Worm (Caenorhabditis elegans) whole organism, L1 larva: Measurements from ENCODE around the gene C30G7.2.

Experiments used
- C04F5.9 ChIP-seq: sonication (generic microtip); optimal IDR thresholded peaks from 2 replicates; lab custom pipeline; 2016; ENCODE audit warnings: missing genetic modification characterization, missing compliant biosample characterization
- C16A3.4 ChIP-seq: fragments of 150-350 bp; optimal IDR thresholded peaks from 2 replicates; lab custom pipeline; 2014; ENCODE audit warnings: missing biosample characterization, missing genetic modification characterization
- aly-2 ChIP-seq: fragments of 150-350 bp; optimal IDR thresholded peaks from 2 replicates; lab custom pipeline; 2014; ENCODE audit warnings: missing biosample characterization, missing genetic modification characterization
- ceh-63 ChIP-seq: fragments of 200-800 bp; sonication (Bioruptor generic); optimal IDR thresholded peaks from 2 replicates; lab custom pipeline; 2018; ENCODE audit warnings: mild to moderate bottlenecking, missing genetic modification characterization, missing compliant biosample characterization
- ceh-8 ChIP-seq: fragments of 200-800 bp; sonication (Bioruptor generic); optimal IDR thresholded peaks from 2 replicates; lab custom pipeline; 2018; ENCODE audit warnings: mild to moderate bottlenecking, missing genetic modification characterization, moderate library complexity, missing compliant biosample characterization
- ceh-88 ChIP-seq: fragments of 200-800 bp; sonication (Bioruptor generic); IDR thresholded peaks from 2 replicates; pipeline ENCODE4 v1.3.6; 2022; ENCODE audit warnings: missing genetic modification characterization, missing compliant biosample characterization
- dpl-1 ChIP-seq, 3 experiments: fragments of 150-350 bp in 2 of 3; sonication (generic microtip) in 1 of 3; optimal IDR thresholded peaks; 2 replicates each; lab custom pipeline; 2014 to 2017; ENCODE audit warnings: missing biosample characterization in 3 of 3, missing genetic modification characterization in 3 of 3, missing genetic modification reagents in 3 of 3
- dsc-1 ChIP-seq: sonication (generic microtip); optimal IDR thresholded peaks from 2 replicates; lab custom pipeline; 2016; ENCODE audit warnings: mild to moderate bottlenecking, missing genetic modification characterization, missing compliant biosample characterization
- efl-1 ChIP-seq, 4 experiments: fragments of 150-350 bp; optimal IDR thresholded peaks in 3 of 4; peaks in 1 of 4; 1 replicate in 1 of 4; 2 replicates in 3 of 4; lab custom pipeline; 2014; ENCODE audit warnings: missing biosample characterization in 2 of 4, missing genetic modification characterization in 2 of 4, missing genetic modification reagents in 2 of 4
- efl-3 ChIP-seq: fragments of 200-800 bp; sonication (Bioruptor generic); optimal IDR thresholded peaks from 2 replicates; lab custom pipeline; 2018; ENCODE audit warnings: mild to moderate bottlenecking, missing genetic modification characterization, missing compliant biosample characterization
- fkh-4 ChIP-seq: sonication (generic microtip); optimal IDR thresholded peaks from 2 replicates; lab custom pipeline; 2016; ENCODE audit warnings: missing compliant biosample characterization, missing genetic modification characterization, borderline replicate concordance
- fkh-8 ChIP-seq: sonication (generic microtip); optimal IDR thresholded peaks from 2 replicates; lab custom pipeline; 2016; ENCODE audit warnings: mild to moderate bottlenecking, missing genetic modification characterization, missing compliant biosample characterization
- grh-1 ChIP-seq: fragments of 200-800 bp; sonication (Bioruptor generic); IDR thresholded peaks from 2 replicates; pipeline ENCODE4 v1.3.6; 2022; ENCODE audit warnings: missing genetic modification reagents, missing genetic modification characterization, missing compliant biosample characterization
- hlh-17 ChIP-seq: fragments of 200-800 bp; sonication (Bioruptor generic); optimal IDR thresholded peaks from 2 replicates; lab custom pipeline; 2018; ENCODE audit warnings: missing genetic modification characterization, mild to moderate bottlenecking, missing compliant biosample characterization, moderate library complexity, borderline replicate concordance
- jun-1 ChIP-seq: fragments of 150-350 bp; optimal IDR thresholded peaks from 2 replicates; lab custom pipeline; 2014; ENCODE audit warnings: missing biosample characterization, missing genetic modification reagents, missing genetic modification characterization
- lin-14 ChIP-seq: fragments of 200-800 bp; sonication (Bioruptor generic); optimal IDR thresholded peaks from 2 replicates; lab custom pipeline; 2018; ENCODE audit warnings: mild to moderate bottlenecking, missing genetic modification characterization, moderate library complexity, missing compliant biosample characterization
- lin-39 ChIP-seq: fragments of 150-350 bp; optimal IDR thresholded peaks from 2 replicates; lab custom pipeline; 2014; ENCODE audit warnings: missing biosample characterization, missing genetic modification reagents, missing genetic modification characterization
- lsy-2 ChIP-seq, 2 experiments: fragments of 150-350 bp; optimal IDR thresholded peaks; 2 replicates each; lab custom pipeline; 2014; ENCODE audit warnings: missing biosample characterization in 2 of 2, missing genetic modification characterization in 2 of 2
- mab-9 ChIP-seq: fragments of 200-800 bp; sonication (Bioruptor generic); IDR thresholded peaks from 2 replicates; pipeline ENCODE4 v1.3.6; 2022; ENCODE audit warnings: missing genetic modification reagents, missing genetic modification characterization, missing compliant biosample characterization
- mep-1 ChIP-seq: fragments of 150-350 bp; optimal IDR thresholded peaks from 2 replicates; lab custom pipeline; 2014; ENCODE audit warnings: missing biosample characterization, missing genetic modification characterization
- nhr-12 ChIP-seq: sonication (generic microtip); optimal IDR thresholded peaks from 2 replicates; lab custom pipeline; 2017; ENCODE audit warnings: missing biosample characterization, missing genetic modification characterization
- nhr-28 ChIP-seq: fragments of 150-350 bp; optimal IDR thresholded peaks from 2 replicates; lab custom pipeline; 2014; ENCODE audit warnings: missing biosample characterization, missing genetic modification characterization
- nhr-47 ChIP-seq: sonication (generic microtip); optimal IDR thresholded peaks from 2 replicates; lab custom pipeline; 2016; ENCODE audit warnings: mild to moderate bottlenecking, missing genetic modification characterization, moderate library complexity, missing compliant biosample characterization
- nhr-71 ChIP-seq: sonication (generic microtip); optimal IDR thresholded peaks from 2 replicates; lab custom pipeline; 2016; ENCODE audit warnings: mild to moderate bottlenecking, missing genetic modification characterization, moderate library complexity, missing compliant biosample characterization
- nhr-85 ChIP-seq: sonication (generic microtip); peaks from one replicate; lab custom pipeline; 2016; ENCODE audit warnings: missing genetic modification characterization, inconsistent platforms, missing compliant biosample characterization
- pag-3 ChIP-seq: sonication (generic microtip); optimal IDR thresholded peaks from 2 replicates; lab custom pipeline; 2017; ENCODE audit warnings: missing genetic modification characterization, mild to moderate bottlenecking, missing compliant biosample characterization, antibody characterized with exemption, borderline replicate concordance; ENCODE audit not compliant: insufficient read depth
- pax-3 ChIP-seq: fragments of 200-800 bp; sonication (Bioruptor generic); optimal IDR thresholded peaks from 2 replicates; lab custom pipeline; 2018; ENCODE audit warnings: mild to moderate bottlenecking, missing genetic modification characterization, moderate library complexity, missing compliant biosample characterization
- skn-1 ChIP-seq: fragments of 150-350 bp; optimal IDR thresholded peaks from 2 replicates; lab custom pipeline; 2014; ENCODE audit warnings: missing biosample characterization, missing genetic modification characterization
- sox-4 ChIP-seq: sonication (generic microtip); optimal IDR thresholded peaks from 2 replicates; lab custom pipeline; 2016; ENCODE audit warnings: missing genetic modification characterization, missing compliant biosample characterization
- sptf-1 ChIP-seq: fragments of 150-350 bp; optimal IDR thresholded peaks from 2 replicates; lab custom pipeline; 2014; ENCODE audit warnings: missing biosample characterization, missing genetic modification characterization
- swsn-7 ChIP-seq: sonication (generic microtip); optimal IDR thresholded peaks from 2 replicates; lab custom pipeline; 2016; ENCODE audit warnings: missing genetic modification characterization, missing compliant biosample characterization
- tbx-2 ChIP-seq: sonication (generic microtip); optimal IDR thresholded peaks from 2 replicates; lab custom pipeline; 2016; ENCODE audit warnings: missing genetic modification characterization, missing compliant biosample characterization
- tlp-1 ChIP-seq: fragments of 150-350 bp; optimal IDR thresholded peaks from 2 replicates; lab custom pipeline; 2014; ENCODE audit warnings: missing biosample characterization, missing genetic modification characterization
- unc-86 ChIP-seq: sonication (generic microtip); optimal IDR thresholded peaks from 2 replicates; lab custom pipeline; 2016; ENCODE audit warnings: missing genetic modification characterization, missing compliant biosample characterization
- vab-15 ChIP-seq: sonication (generic microtip); optimal IDR thresholded peaks from 2 replicates; lab custom pipeline; 2017; ENCODE audit warnings: missing genotype, mild to moderate bottlenecking, missing genetic modification characterization, missing compliant biosample characterization
- xbp-1 ChIP-seq: sonication (generic microtip); optimal IDR thresholded peaks from 2 replicates; lab custom pipeline; 2016; ENCODE audit warnings: missing genetic modification characterization, missing compliant biosample characterization
- zip-4 ChIP-seq: fragments of 200-800 bp; sonication (Bioruptor generic); optimal IDR thresholded peaks from 2 replicates; lab custom pipeline; 2018; ENCODE audit warnings: mild to moderate bottlenecking, missing genetic modification characterization, moderate library complexity, missing compliant biosample characterization
- ztf-11 ChIP-seq, 2 experiments: sonication (generic microtip); optimal IDR thresholded peaks; 2 replicates each; lab custom pipeline; 2016 to 2017; ENCODE audit warnings: missing genetic modification characterization in 2 of 2, missing biosample characterization in 1 of 2, missing compliant biosample characterization in 1 of 2
- ztf-4 ChIP-seq: fragments of 150-350 bp; optimal IDR thresholded peaks from 2 replicates; lab custom pipeline; 2014; ENCODE audit warnings: missing biosample characterization, missing genetic modification characterization

The C30G7.2 gene

DNA sequence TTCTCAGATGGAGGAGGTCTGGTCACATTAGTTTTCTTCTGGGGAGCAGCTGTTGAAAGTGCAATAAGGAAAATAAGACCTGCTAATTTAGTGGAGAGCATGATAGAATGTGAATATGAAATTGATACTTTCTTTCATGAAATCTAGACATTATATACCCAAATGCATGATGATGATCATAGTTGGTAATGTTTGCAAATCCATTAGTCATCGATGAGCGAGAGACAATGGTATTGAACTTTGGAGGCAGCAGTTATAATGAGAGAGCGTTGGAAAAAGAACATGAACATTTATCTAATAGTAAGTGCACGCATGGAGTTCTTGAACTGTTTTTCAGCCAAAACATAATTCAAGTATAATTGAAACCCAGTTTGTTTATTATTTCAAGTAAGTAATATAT lies 39.0 kb upstream of the C30G7.2 start, which contains the start of gene H12D21.6:
Gene H12D21.6 (minus strand): TSS at position 101 of the 400 bp plus-strand sequence.
- no peak for TF ChIP-seq efl-3 (GFP tag; lab: Kevin White, UChicago)
- no peak for TF ChIP-seq ceh-88 (GFP tag; lab: Robert Waterston, UW)

ce11 chrV:14899545-14899944 lies 37.1 kb upstream of the C30G7.2 start, which contains the start of gene H12D21.10:
Gene H12D21.10 (plus strand): TSS chrV:14899804.
- TF ChIP-seq ceh-88 (GFP tag; lab: Robert Waterston, UW) (no peak), nhr-28 (tag; lab: Kevin White, UChicago) (no peak), lin-14 (GFP tag; lab: Kevin White, UChicago) (peak; percentile 61), efl-1 (optimal IDR thresholded peaks at IDR 0.05; lab: Kevin White, UChicago) (no peak), efl-1 (GFP tag; optimal IDR thresholded peaks at IDR 0.05 in 1 of 2; lab: Kevin White, UChicago) (no peak), ztf-11 (tag; optimal IDR thresholded peaks at IDR 0.05; lab: Kevin White, UChicago) (no peak)
- TF ChIP-seq, all 84 proteins: peak for 1

DNA sequence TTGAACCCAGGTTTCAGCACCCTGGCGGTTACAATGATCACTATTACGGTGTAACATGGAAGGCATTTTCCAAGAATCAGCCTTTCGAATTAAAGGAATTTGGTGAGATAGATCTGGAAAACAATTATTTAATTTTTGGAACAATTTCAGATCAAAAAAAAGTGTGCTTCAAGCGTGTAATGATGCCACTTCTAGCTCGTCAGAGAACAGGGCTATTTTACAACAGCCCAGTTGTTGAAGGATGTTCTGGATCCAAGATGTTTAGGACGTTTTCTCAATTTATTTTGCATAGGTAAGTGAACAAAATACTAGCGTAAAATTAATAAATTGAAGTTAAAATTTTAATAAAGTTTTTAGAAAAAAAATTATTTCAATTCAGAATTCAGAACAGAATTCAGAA lies 35.8 kb upstream of the C30G7.2 start:
- TF ChIP-seq ztf-11 (tag; optimal IDR thresholded peaks at IDR 0.05; lab: Kevin White, UChicago) (no peak), fkh-8 (no peak)

ce11 chrV:14907445-14907844 lies 29.2 kb upstream of the C30G7.2 start:
- TF ChIP-seq ceh-8, result no peak
- TF ChIP-seq vab-15 (tag; lab: Kevin White, UChicago), result no peak

DNA sequence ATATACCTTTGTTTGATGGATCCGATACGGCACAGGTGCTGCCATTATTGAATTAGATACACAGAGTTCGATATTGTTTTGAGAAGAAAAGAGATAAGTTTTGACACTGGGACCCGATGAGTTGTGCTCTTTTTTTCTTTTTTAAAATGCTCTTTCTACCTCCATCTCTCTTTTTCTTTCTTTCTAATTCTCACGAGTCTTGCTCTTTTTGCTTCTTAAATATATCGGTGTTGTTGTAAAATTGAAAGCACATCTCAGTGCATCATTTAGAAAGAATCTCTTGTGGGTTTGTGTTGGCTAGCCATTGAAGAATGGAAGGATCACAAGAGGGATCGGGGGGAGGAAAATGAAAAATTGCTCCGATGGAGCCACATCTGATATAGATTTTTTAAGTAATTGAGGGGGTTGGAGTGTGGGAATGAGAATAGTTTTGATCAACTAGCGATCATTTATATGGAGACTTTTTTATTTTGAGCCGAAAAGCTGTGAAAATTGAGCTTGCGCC lies 27.3 kb upstream of the C30G7.2 start, which contains the start of gene H12D21.9:
Gene H12D21.9 (minus strand): TSS at position 148 of the 505 bp plus-strand sequence.
- TF ChIP-seq lin-39 (tag; lab: Kevin White, UChicago), result no peak
- no peak for TF ChIP-seq nhr-85
- TF ChIP-seq mep-1 (tag; lab: Kevin White, UChicago), result peak; percentile 3
- TF ChIP-seq pax-3, result no peak
- TF ChIP-seq nhr-71 (tag; lab: Kevin White, UChicago), result peak; percentile 31
- no peak for TF ChIP-seq dpl-1 (GFP tag; optimal IDR thresholded peaks at IDR 0.05; lab: Kevin White, UChicago)
- TF ChIP-seq ceh-63 (GFP tag; lab: Kevin White, UChicago), result no peak
- TF ChIP-seq C04F5.9 (tag; lab: Kevin White, UChicago), result no peak
- no peak for TF ChIP-seq jun-1 (tag; lab: Kevin White, UChicago)
- no peak for TF ChIP-seq unc-86 (tag; lab: Kevin White, UChicago)
- no peak for TF ChIP-seq mab-9 (GFP tag; lab: Robert Waterston, UW)
- no peak for TF ChIP-seq hlh-17
- TF ChIP-seq skn-1, result no peak
- no peak for TF ChIP-seq nhr-47
- TF ChIP-seq ceh-88 (GFP tag; lab: Robert Waterston, UW), result no peak
- no peak for TF ChIP-seq pag-3 (tag; lab: Kevin White, UChicago)
- TF ChIP-seq fkh-4 (tag; lab: Kevin White, UChicago), result peak; percentile 65
- no peak for TF ChIP-seq grh-1 (GFP tag; lab: Robert Waterston, UW)
- peak; percentile 85 for TF ChIP-seq dsc-1
- TF ChIP-seq aly-2 (tag; lab: Kevin White, UChicago), result no peak
- no peak for TF ChIP-seq zip-4
- TF ChIP-seq tbx-2 (tag; lab: Kevin White, UChicago), result no peak
- peak; percentile 53 for TF ChIP-seq lin-14 (GFP tag; lab: Kevin White, UChicago)
- TF ChIP-seq nhr-12 (tag; lab: Kevin White, UChicago), result no peak
- TF ChIP-seq sptf-1 (tag; lab: Kevin White, UChicago), result no peak
- TF ChIP-seq vab-15 (tag; lab: Kevin White, UChicago), result no peak
- TF ChIP-seq tlp-1, result no peak
- no peak for TF ChIP-seq sox-4 (tag; lab: Kevin White, UChicago)
- no peak for TF ChIP-seq swsn-7 (tag; lab: Kevin White, UChicago)
- TF ChIP-seq lsy-2 (tag; optimal IDR thresholded peaks at IDR 0.05; lab: Kevin White, UChicago), result peak in 1 of 2 experiments; percentile 2
- no peak for TF ChIP-seq xbp-1
- no peak for TF ChIP-seq ztf-4 (tag; lab: Kevin White, UChicago)
- TF ChIP-seq efl-1 (optimal IDR thresholded peaks at IDR 0.05; lab: Kevin White, UChicago), result no peak
- peak in 1 of 2 experiments; percentile 31 for TF ChIP-seq efl-1 (GFP tag; optimal IDR thresholded peaks at IDR 0.05 in 1 of 2; lab: Kevin White, UChicago)
- TF ChIP-seq C16A3.4, result no peak
